Fruit fly (Drosophila melanogaster) whole organism, pupa: ENCODE measurements around the gene Sec24CD.

ENCODE experiments used
- CG10348 ChIP-seq: fragments of 200-800 bp; sonication (Bioruptor generic); IDR thresholded peaks from 2 replicates; pipeline ENCODE4 v1.3.6; 2022; ENCODE audit warnings: missing biosample characterization, missing genetic modification characterization
- CG12605 ChIP-seq: fragments of 200-800 bp; sonication (Bioruptor generic); IDR thresholded peaks from 2 replicates; pipeline ENCODE4 v1.3.6; 2022; ENCODE audit warnings: missing biosample characterization, missing genetic modification characterization
- CG13204 ChIP-seq: fragments of 200-800 bp; sonication (Bioruptor generic); optimal IDR thresholded peaks from 2 replicates; lab custom pipeline; 2018; ENCODE audit warnings: missing biosample characterization, mild to moderate bottlenecking, missing genetic modification characterization, moderate library complexity
- CG14655 ChIP-seq: fragments of 200-800 bp; sonication (Bioruptor generic); optimal IDR thresholded peaks from 3 replicates; lab custom pipeline; 2017; ENCODE audit warnings: mild to moderate bottlenecking, missing biosample characterization, missing genetic modification reagents, missing genetic modification characterization
- CG15710 ChIP-seq: fragments of 200-800 bp; sonication (Bioruptor generic); optimal IDR thresholded peaks from 2 replicates; lab custom pipeline; 2018; ENCODE audit warnings: missing biosample characterization, mild to moderate bottlenecking, missing genetic modification characterization, moderate library complexity
- CG17806 ChIP-seq: fragments of 200-800 bp; sonication (Bioruptor generic); optimal IDR thresholded peaks from 2 replicates; lab custom pipeline; 2018; ENCODE audit warnings: missing biosample characterization, mild to moderate bottlenecking, missing genetic modification characterization, moderate library complexity
- CG32121 ChIP-seq: fragments of 200-800 bp; sonication (Bioruptor generic); IDR thresholded peaks from 2 replicates; pipeline ENCODE4 v1.3.6; 2022; ENCODE audit warnings: missing biosample characterization, missing genetic modification characterization
- CG34367 ChIP-seq: fragments of 200-800 bp; sonication (Bioruptor generic); optimal IDR thresholded peaks from 2 replicates; lab custom pipeline; 2018; ENCODE audit warnings: missing biosample characterization, mild to moderate bottlenecking, missing genetic modification characterization
- CG4496 ChIP-seq: fragments of 200-800 bp; sonication (Bioruptor generic); IDR thresholded peaks from 3 replicates; pipeline ENCODE4 v1.3.6; 2022; ENCODE audit warnings: missing biosample characterization, missing genetic modification characterization
- CG8159 ChIP-seq: fragments of 200-800 bp; sonication (Bioruptor generic); optimal IDR thresholded peaks from 3 replicates; lab custom pipeline; 2018; ENCODE audit warnings: missing biosample characterization, mild to moderate bottlenecking, missing genetic modification characterization, moderate library complexity
- CG8301 ChIP-seq: fragments of 200-800 bp; sonication (Bioruptor generic); optimal IDR thresholded peaks from 2 replicates; lab custom pipeline; 2018; ENCODE audit warnings: missing biosample characterization, mild to moderate bottlenecking, missing genetic modification characterization
- CG9948 ChIP-seq: fragments of 200-800 bp; sonication (Bioruptor generic); optimal IDR thresholded peaks from 2 replicates; lab custom pipeline; 2018; ENCODE audit warnings: missing biosample characterization, mild to moderate bottlenecking, missing genetic modification characterization, moderate library complexity
- D1 ChIP-seq: fragments of 200-800 bp; sonication (Bioruptor generic); optimal IDR thresholded peaks from 2 replicates; lab custom pipeline; 2018; ENCODE audit warnings: missing biosample characterization, mild to moderate bottlenecking, missing genetic modification characterization, moderate library complexity
- EcR ChIP-seq: fragments of 200-800 bp; sonication (Bioruptor generic); optimal IDR thresholded peaks from 3 replicates; lab custom pipeline; 2019; ENCODE audit warnings: missing biosample characterization, missing genetic modification characterization, mild to moderate bottlenecking, moderate library complexity, missing genetic modification reagents
- Ets98B ChIP-seq: fragments of 200-800 bp; sonication (Bioruptor generic); IDR thresholded peaks from 2 replicates; pipeline ENCODE4 v1.3.6; 2022; ENCODE audit warnings: missing biosample characterization, missing genetic modification characterization
- Pif1A ChIP-seq: fragments of 200-800 bp; sonication (Bioruptor generic); optimal IDR thresholded peaks from 3 replicates; lab custom pipeline; 2016; ENCODE audit warnings: missing biosample characterization, missing genetic modification characterization
- Pif1B ChIP-seq: fragments of 200-800 bp; sonication (Bioruptor generic); optimal IDR thresholded peaks from 3 replicates; lab custom pipeline; 2016; ENCODE audit warnings: missing biosample characterization, missing genetic modification characterization
- Snoo ChIP-seq: fragments of 200-800 bp; sonication (Bioruptor generic); optimal IDR thresholded peaks from 3 replicates; lab custom pipeline; 2017; ENCODE audit warnings: missing biosample characterization, mild to moderate bottlenecking, missing genetic modification characterization, inconsistent platforms
- fd96Ca ChIP-seq: fragments of 200-800 bp; sonication (Bioruptor generic); IDR thresholded peaks from 3 replicates; pipeline ENCODE4 v1.3.6; 2022; ENCODE audit warnings: missing biosample characterization, missing genetic modification characterization
- gl ChIP-seq: fragments of 200-800 bp; sonication (Bioruptor generic); optimal IDR thresholded peaks from 2 replicates; lab custom pipeline; 2018; ENCODE audit warnings: missing biosample characterization, mild to moderate bottlenecking, missing genetic modification characterization
- rn ChIP-seq: fragments of 200-800 bp; sonication (Bioruptor generic); IDR thresholded peaks from 2 replicates; pipeline ENCODE4 v1.3.6; 2022; ENCODE audit warnings: missing biosample characterization, missing genetic modification characterization

Sec24CD gene

dm6 chr2L:2202018-2202852 lies 34.4 kb downstream of the Sec24CD start:
- TF ChIP-seq CG17806 (tag; lab: Kevin White, UChicago) (peak; percentile 100), CG8301 (tag; lab: Kevin White, UChicago) (peak; percentile 100), Snoo (tag; lab: Kevin White, UChicago) (peak; percentile 100), EcR (GFP tag; lab: Kevin White, UChicago) (peak; percentile 99), rn (GFP tag; lab: Robert Waterston, UW) (peak; percentile 99), D1 (tag; lab: Kevin White, UChicago) (peak; percentile 99), fd96Ca (GFP tag; lab: Robert Waterston, UW) (peak; percentile 99), CG14655 (GFP tag; lab: Kevin White, UChicago) (peak; percentile 100), Ets98B (GFP tag; lab: Robert Waterston, UW) (peak; percentile 100), CG32121 (peak; percentile 100), CG12605 (peak; percentile 100), CG15710 (peak; percentile 100), CG10348 (GFP tag; lab: Robert Waterston, UW) (peak; percentile 97), gl (tag; lab: Kevin White, UChicago) (peak; percentile 99), Pif1A (GFP tag; lab: Kevin White, UChicago) (peak; percentile 100), CG4496 (GFP tag; lab: Robert Waterston, UW) (peak; percentile 100), CG8159 (tag; lab: Kevin White, UChicago) (peak; percentile 100), CG34367 (tag; lab: Kevin White, UChicago) (peak; percentile 100), CG9948 (tag; lab: Kevin White, UChicago) (peak; percentile 100), CG13204 (peak; percentile 98), Pif1B (GFP tag; lab: Kevin White, UChicago) (peak; percentile 100)

dm6 chr2L:2201107-2201561 lies 35.5 kb downstream of the Sec24CD start:
- TF ChIP-seq EcR (GFP tag; lab: Kevin White, UChicago): no peak
- peak; percentile 62 for TF ChIP-seq gl (tag; lab: Kevin White, UChicago)
- peak; percentile 39; the same call in 1 of the 2 replicates for TF ChIP-seq CG10348 (GFP tag; lab: Robert Waterston, UW)
- peak; percentile 90 for TF ChIP-seq CG32121
- peak; percentile 67; the same call in 1 of the 2 replicates for TF ChIP-seq rn (GFP tag; lab: Robert Waterston, UW)
- peak; percentile 86 for TF ChIP-seq Pif1B (GFP tag; lab: Kevin White, UChicago)
- peak; percentile 75 for TF ChIP-seq Snoo (tag; lab: Kevin White, UChicago)
- TF ChIP-seq CG15710: peak; percentile 88
- peak; percentile 70; the same call in 1 of the 2 replicates for TF ChIP-seq CG12605
- peak; percentile 84 for TF ChIP-seq Ets98B (GFP tag; lab: Robert Waterston, UW)
- peak; percentile 93 for TF ChIP-seq CG9948 (tag; lab: Kevin White, UChicago)
- peak; percentile 89 for TF ChIP-seq fd96Ca (GFP tag; lab: Robert Waterston, UW)
- TF ChIP-seq CG8301 (tag; lab: Kevin White, UChicago): peak; percentile 95
- TF ChIP-seq CG4496 (GFP tag; lab: Robert Waterston, UW): peak; percentile 93
- TF ChIP-seq D1 (tag; lab: Kevin White, UChicago): peak; percentile 77
- peak; percentile 11 for TF ChIP-seq CG13204
- peak; percentile 90 for TF ChIP-seq CG17806 (tag; lab: Kevin White, UChicago)
- peak; percentile 90 for TF ChIP-seq CG8159 (tag; lab: Kevin White, UChicago)
- TF ChIP-seq CG14655 (GFP tag; lab: Kevin White, UChicago): peak; percentile 98
- peak; percentile 91 for TF ChIP-seq Pif1A (GFP tag; lab: Kevin White, UChicago)
- TF ChIP-seq CG34367 (tag; lab: Kevin White, UChicago): peak; percentile 82

dm6 chr2L:2200136-2201036 lies 36.3 kb downstream of the Sec24CD start:
- TF ChIP-seq CG17806 (tag; lab: Kevin White, UChicago) (peak; percentile 7), EcR (GFP tag; lab: Kevin White, UChicago) (peak; percentile 100), CG15710 (no peak), CG9948 (tag; lab: Kevin White, UChicago) (no peak), CG12605 (no peak), CG13204 (peak; percentile 67)

- TF ChIP-seq Snoo (tag; lab: Kevin White, UChicago) (no peak), CG17806 (tag; lab: Kevin White, UChicago) (no peak), CG4496 (GFP tag; lab: Robert Waterston, UW) (no peak), Pif1A (GFP tag; lab: Kevin White, UChicago) (no peak), CG10348 (GFP tag; lab: Robert Waterston, UW) (no peak), Ets98B (GFP tag; lab: Robert Waterston, UW) (no peak), CG8301 (tag; lab: Kevin White, UChicago) (no peak), D1 (tag; lab: Kevin White, UChicago) (no peak), fd96Ca (GFP tag; lab: Robert Waterston, UW) (no peak), CG12605 (no peak), rn (GFP tag; lab: Robert Waterston, UW) (no peak), CG13204 (no peak), gl (tag; lab: Kevin White, UChicago) (no peak), CG14655 (GFP tag; lab: Kevin White, UChicago) (no peak), CG15710 (no peak), CG34367 (tag; lab: Kevin White, UChicago) (no peak), Pif1B (GFP tag; lab: Kevin White, UChicago) (no peak)
Measured at dm6 chr2L:2199433-2199796, 37.2 kb downstream of the Sec24CD start.
